Fruit fly (Drosophila melanogaster) whole organism, prepupa: ENCODE results near the gene Uck.

Experiments used
- CG10669 ChIP-seq: fragments of 200-800 bp; sonication (Bioruptor generic); optimal IDR thresholded peaks from 3 replicates; lab custom pipeline; 2018; ENCODE audit warnings: missing biosample characterization, mild to moderate bottlenecking, missing genetic modification characterization, moderate library complexity
- CG3919 ChIP-seq: fragments of 200-800 bp; sonication (Bioruptor generic); optimal IDR thresholded peaks from 3 replicates; lab custom pipeline; 2016; ENCODE audit warnings: missing biosample characterization, missing genetic modification characterization
- CG7368 ChIP-seq: fragments of 200-800 bp; sonication (Bioruptor generic); optimal IDR thresholded peaks from 3 replicates; lab custom pipeline; 2016; ENCODE audit warnings: missing biosample characterization, missing genetic modification characterization
- CG8119 ChIP-seq: fragments of 200-800 bp; sonication (Bioruptor generic); IDR thresholded peaks from 3 replicates; pipeline ENCODE4 v1.3.6; 2022; ENCODE audit warnings: missing biosample characterization, missing genetic modification characterization
- Eip75B ChIP-seq: fragments of 200-800 bp; sonication (Bioruptor generic); optimal IDR thresholded peaks from 3 replicates; lab custom pipeline; 2016; ENCODE audit warnings: missing biosample characterization, missing genetic modification characterization
- acj6 ChIP-seq: fragments of 200-800 bp; sonication (Bioruptor generic); optimal IDR thresholded peaks from 3 replicates; lab custom pipeline; 2016; ENCODE audit warnings: missing biosample characterization, missing genetic modification characterization
- cyc ChIP-seq: fragments of 200-800 bp; sonication (Bioruptor generic); optimal IDR thresholded peaks from 3 replicates; lab custom pipeline; 2016; ENCODE audit warnings: missing biosample characterization, missing genetic modification characterization
- eg ChIP-seq: fragments of 200-800 bp; sonication (Bioruptor generic); IDR thresholded peaks from 3 replicates; pipeline ENCODE4 v1.3.6; 2022; ENCODE audit warnings: missing biosample characterization, missing genetic modification characterization
- fd85E ChIP-seq: fragments of 200-800 bp; sonication (Bioruptor generic); optimal IDR thresholded peaks from 3 replicates; lab custom pipeline; 2016; ENCODE audit warnings: missing biosample characterization, missing genetic modification characterization
- fkh ChIP-seq: fragments of 200-800 bp; sonication (Bioruptor generic); optimal IDR thresholded peaks from 3 replicates; lab custom pipeline; 2017; ENCODE audit warnings: missing biosample characterization, mild to moderate bottlenecking, missing genetic modification characterization, moderate library complexity
- net ChIP-seq: fragments of 200-800 bp; sonication (Bioruptor generic); optimal IDR thresholded peaks from 3 replicates; lab custom pipeline; 2016; ENCODE audit warnings: missing biosample characterization, missing genetic modification characterization
- pdm3 ChIP-seq: fragments of 200-800 bp; sonication (Bioruptor generic); optimal IDR thresholded peaks from 3 replicates; lab custom pipeline; 2016; ENCODE audit warnings: missing biosample characterization, missing genetic modification characterization
- spab ChIP-seq: fragments of 200-800 bp; sonication (Bioruptor generic); optimal IDR thresholded peaks from 2 replicates; lab custom pipeline; 2017; ENCODE audit warnings: missing biosample characterization, mild to moderate bottlenecking, missing genetic modification characterization, missing genetic modification reagents
- svp ChIP-seq: fragments of 200-800 bp; sonication (Bioruptor generic); peaks from one replicate; lab custom pipeline; 2016; ENCODE audit warnings: missing biosample characterization, missing genetic modification characterization
- vri ChIP-seq: fragments of 200-800 bp; sonication (Bioruptor generic); optimal IDR thresholded peaks from 3 replicates; lab custom pipeline; 2016; ENCODE audit warnings: missing biosample characterization, mild to moderate bottlenecking, missing genetic modification characterization

Uck gene

dm6 chr3R:24341251-24341650, 51.3 kb downstream of the Uck start, which contains the start of gene Ms:
Ms (plus strand) TSS chr3R:24341551.
- TF ChIP-seq eg (GFP tag; lab: Robert Waterston, UW): no peak
- no peak for TF ChIP-seq CG7368 (GFP tag; lab: Kevin White, UChicago)
- no peak for TF ChIP-seq CG8119
- no peak for TF ChIP-seq pdm3 (GFP tag; lab: Kevin White, UChicago)
- TF ChIP-seq fkh (GFP tag; lab: Kevin White, UChicago): no peak
- no peak for TF ChIP-seq CG10669
- TF ChIP-seq net (GFP tag; lab: Kevin White, UChicago): no peak
- TF ChIP-seq fd85E (GFP tag; lab: Kevin White, UChicago): no peak
- TF ChIP-seq cyc: no peak
- TF ChIP-seq vri: no peak
- TF ChIP-seq Eip75B (GFP tag; lab: Kevin White, UChicago): no peak
- TF ChIP-seq CG3919 (GFP tag; lab: Kevin White, UChicago): no peak
- no peak for TF ChIP-seq svp (GFP tag; lab: Kevin White, UChicago)
- no peak for TF ChIP-seq acj6 (GFP tag; lab: Kevin White, UChicago)
- no peak for TF ChIP-seq spab
- TF ChIP-seq, all 60 proteins: peak for 0
